Fruit fly (Drosophila melanogaster) whole organism, embryonic: ENCODE results near the gene ninaB.
A peak's percentile ranks its signal among the peaks of the same experiment; 100 is the strongest.

Experiments used
- ATbp ChIP-seq: fragments of 200-800 bp; sonication (Bioruptor generic); optimal IDR thresholded peaks from 2 replicates; lab custom pipeline; 2017; ENCODE audit warnings: missing biosample characterization, mild to moderate bottlenecking, missing genetic modification characterization, missing genetic modification reagents
- CG10147 ChIP-seq: fragments of 200-800 bp; sonication (Bioruptor generic); optimal IDR thresholded peaks from 2 replicates; lab custom pipeline; 2019; ENCODE audit warnings: missing biosample characterization, mild to moderate bottlenecking, missing genetic modification characterization, moderate library complexity
- CG10431 ChIP-seq: fragments of 200-800 bp; sonication (Bioruptor generic); optimal IDR thresholded peaks from 3 replicates; lab custom pipeline; 2018; ENCODE audit warnings: missing biosample characterization, mild to moderate bottlenecking, missing genetic modification characterization
- CG12104 ChIP-seq: fragments of 200-800 bp; sonication (Bioruptor generic); optimal IDR thresholded peaks from 3 replicates; lab custom pipeline; 2016; ENCODE audit warnings: missing biosample characterization, missing genetic modification characterization
- CG13424 ChIP-seq: fragments of 200-800 bp; sonication (Bioruptor generic); optimal IDR thresholded peaks from 2 replicates; lab custom pipeline; 2019; ENCODE audit warnings: missing biosample characterization, mild to moderate bottlenecking, missing genetic modification characterization, moderate library complexity
- CG15601 ChIP-seq: fragments of 200-800 bp; sonication (Bioruptor generic); optimal IDR thresholded peaks from 3 replicates; lab custom pipeline; 2019; ENCODE audit warnings: missing biosample characterization, mild to moderate bottlenecking, missing genetic modification characterization, moderate library complexity
- CG17328 ChIP-seq: fragments of 200-800 bp; sonication (Bioruptor generic); IDR thresholded peaks from 2 replicates; pipeline ENCODE4 v1.3.6; 2022; ENCODE audit warnings: missing biosample characterization, missing genetic modification characterization
- CG18599 ChIP-seq: fragments of 200-800 bp; sonication (Bioruptor generic); optimal IDR thresholded peaks from 3 replicates; lab custom pipeline; 2017; ENCODE audit warnings: missing biosample characterization, missing genetic modification characterization, mild to moderate bottlenecking, moderate library complexity, missing genetic modification reagents
- CG2116 ChIP-seq: fragments of 200-800 bp; sonication (Bioruptor generic); optimal IDR thresholded peaks from 3 replicates; lab custom pipeline; 2018; ENCODE audit warnings: missing biosample characterization, mild to moderate bottlenecking, missing genetic modification characterization
- CG2120 ChIP-seq: fragments of 200-800 bp; sonication (Bioruptor generic); optimal IDR thresholded peaks from 3 replicates; lab custom pipeline; 2016; ENCODE audit warnings: missing biosample characterization, missing genetic modification characterization
- CG2678 ChIP-seq: fragments of 200-800 bp; sonication (Bioruptor generic); optimal IDR thresholded peaks from 3 replicates; lab custom pipeline; 2019; ENCODE audit warnings: missing biosample characterization, mild to moderate bottlenecking, missing genetic modification characterization, moderate library complexity
- CG2875 ChIP-seq: fragments of 200-800 bp; sonication (Bioruptor generic); optimal IDR thresholded peaks from 2 replicates; lab custom pipeline; 2017; ENCODE audit warnings: missing biosample characterization, mild to moderate bottlenecking, missing genetic modification characterization, missing genetic modification reagents
- CG30020 ChIP-seq: fragments of 200-800 bp; optimal IDR thresholded peaks from 2 replicates; lab custom pipeline; 2019; ENCODE audit warnings: missing biosample characterization, mild to moderate bottlenecking, missing genetic modification characterization, moderate library complexity
- CG32772 ChIP-seq: fragments of 200-800 bp; sonication (Bioruptor generic); IDR thresholded peaks from 2 replicates; pipeline ENCODE4 v1.3.6; 2022; ENCODE audit warnings: missing biosample characterization, missing genetic modification characterization
- CG4404 ChIP-seq: fragments of 200-800 bp; sonication (Bioruptor generic); IDR thresholded peaks from 2 replicates; pipeline ENCODE4 v1.3.6; 2022; ENCODE audit warnings: missing biosample characterization, missing genetic modification characterization
- CG7745 ChIP-seq: fragments of 200-800 bp; sonication (Bioruptor generic); optimal IDR thresholded peaks from 2 replicates; lab custom pipeline; 2018; ENCODE audit warnings: missing biosample characterization, mild to moderate bottlenecking, missing genetic modification characterization, moderate library complexity
- CG8359 ChIP-seq: fragments of 200-800 bp; sonication (Bioruptor generic); optimal IDR thresholded peaks from 2 replicates; lab custom pipeline; 2017; ENCODE audit warnings: missing biosample characterization, mild to moderate bottlenecking, missing genetic modification characterization, borderline replicate concordance
- CG9797 ChIP-seq: fragments of 200-800 bp; sonication (Bioruptor generic); optimal IDR thresholded peaks from 3 replicates; lab custom pipeline; 2018; ENCODE audit warnings: missing biosample characterization, mild to moderate bottlenecking, missing genetic modification characterization
- CG9876 ChIP-seq: fragments of 200-800 bp; sonication (Bioruptor generic); optimal IDR thresholded peaks from 2 replicates; lab custom pipeline; 2016; ENCODE audit warnings: missing biosample characterization, missing genetic modification characterization
- CoRest ChIP-seq: fragments of 200-800 bp; sonication (Bioruptor generic); optimal IDR thresholded peaks from 3 replicates; lab custom pipeline; 2018; ENCODE audit warnings: missing biosample characterization, mild to moderate bottlenecking, missing genetic modification characterization, moderate library complexity
- E2f2 ChIP-seq: fragments of 200-800 bp; sonication (Bioruptor generic); IDR thresholded peaks from 2 replicates; pipeline ENCODE4 v1.3.6; 2022; ENCODE audit warnings: missing biosample characterization, missing genetic modification characterization
- ERR ChIP-seq: fragments of 200-800 bp; sonication (Bioruptor generic); optimal IDR thresholded peaks from 2 replicates; lab custom pipeline; 2016; ENCODE audit warnings: missing biosample characterization, missing genetic modification characterization
- Elba2 ChIP-seq: fragments of 200-800 bp; sonication (Bioruptor generic); optimal IDR thresholded peaks from 3 replicates; lab custom pipeline; 2016; ENCODE audit warnings: missing biosample characterization, missing genetic modification characterization
- GATAe ChIP-seq: fragments of 200-800 bp; sonication (Bioruptor generic); conservative IDR thresholded peaks from 2 replicates; pipeline ENCODE4 v1.3.6; 2022; ENCODE audit warnings: missing biosample characterization, missing genetic modification characterization
- Lhr ChIP-seq: fragments of 200-800 bp; sonication (Bioruptor generic); optimal IDR thresholded peaks from 3 replicates; lab custom pipeline; 2017; ENCODE audit warnings: mild to moderate bottlenecking, missing biosample characterization, missing genetic modification reagents, missing genetic modification characterization
- Meics ChIP-seq: fragments of 200-800 bp; sonication (Bioruptor generic); optimal IDR thresholded peaks from 2 replicates; lab custom pipeline; 2017; ENCODE audit warnings: missing biosample characterization, mild to moderate bottlenecking, missing genetic modification characterization
- Poxn ChIP-seq: fragments of 200-800 bp; sonication (Bioruptor generic); IDR thresholded peaks from 2 replicates; pipeline ENCODE4 v1.3.6; 2022; ENCODE audit warnings: missing biosample characterization, missing genetic modification characterization
- Sox100B ChIP-seq: fragments of 200-800 bp; sonication (Bioruptor generic); optimal IDR thresholded peaks from 3 replicates; lab custom pipeline; 2018; ENCODE audit warnings: missing biosample characterization, mild to moderate bottlenecking, missing genetic modification characterization
- TFAM ChIP-seq: fragments of 200-800 bp; sonication (Bioruptor generic); optimal IDR thresholded peaks from 2 replicates; lab custom pipeline; 2017; ENCODE audit warnings: missing biosample characterization, missing genetic modification characterization, inconsistent platforms
- az2 ChIP-seq: fragments of 200-800 bp; sonication (Bioruptor generic); optimal IDR thresholded peaks from 3 replicates; lab custom pipeline; 2016; ENCODE audit warnings: missing biosample characterization, missing genetic modification characterization
- br ChIP-seq: fragments of >200 bp; optimal IDR thresholded peaks from 2 replicates; lab custom pipeline; 2017
- bsh ChIP-seq, 2 experiments: fragments of 200-800 bp; sonication (Bioruptor generic); optimal IDR thresholded peaks; 2 replicates each; lab custom pipeline; 2017 to 2018; ENCODE audit warnings: mild to moderate bottlenecking in 2 of 2, missing biosample characterization in 2 of 2, missing genetic modification characterization in 2 of 2, moderate library complexity in 1 of 2
- cg ChIP-seq: fragments of 200-800 bp; sonication (Bioruptor generic); optimal IDR thresholded peaks from 3 replicates; lab custom pipeline; 2019; ENCODE audit warnings: missing biosample characterization, mild to moderate bottlenecking, missing genetic modification characterization, moderate library complexity
- crp ChIP-seq, 2 experiments: fragments of 200-800 bp; sonication (Bioruptor generic); optimal IDR thresholded peaks; 2 replicates in 1 of 2; 3 replicates in 1 of 2; lab custom pipeline; 2017; ENCODE audit warnings: missing biosample characterization in 2 of 2, missing genetic modification characterization in 2 of 2, mild to moderate bottlenecking in 1 of 2, moderate library complexity in 1 of 2
- danr ChIP-seq: fragments of 200-800 bp; sonication (Bioruptor generic); IDR thresholded peaks from 2 replicates; pipeline ENCODE4 v1.3.6; 2022; ENCODE audit warnings: missing biosample characterization, missing genetic modification characterization
- en ChIP-seq: fragments of 200-800 bp; sonication (Bioruptor generic); optimal IDR thresholded peaks from 2 replicates; lab custom pipeline; 2016; ENCODE audit warnings: missing biosample characterization, missing genetic modification characterization
- exex ChIP-seq: fragments of 200-800 bp; sonication (Bioruptor generic); optimal IDR thresholded peaks from 4 replicates; lab custom pipeline; 2018; ENCODE audit warnings: missing biosample characterization, mild to moderate bottlenecking, missing genetic modification characterization, moderate library complexity
- fd102C ChIP-seq: fragments of 200-800 bp; sonication (Bioruptor generic); optimal IDR thresholded peaks from 2 replicates; lab custom pipeline; 2018; ENCODE audit warnings: missing biosample characterization, mild to moderate bottlenecking, missing genetic modification characterization, moderate library complexity
- ken ChIP-seq: fragments of 200-800 bp; sonication (Bioruptor generic); IDR thresholded peaks from 3 replicates; pipeline ENCODE4 v1.3.6; 2022; ENCODE audit warnings: missing biosample characterization, missing genetic modification characterization
- luna ChIP-seq: fragments of 200-800 bp; sonication (Bioruptor generic); optimal IDR thresholded peaks from 2 replicates; lab custom pipeline; 2016; ENCODE audit warnings: missing biosample characterization, missing genetic modification characterization
- maf-S ChIP-seq: fragments of 200-800 bp; sonication (Bioruptor generic); optimal IDR thresholded peaks from 2 replicates; lab custom pipeline; 2016; ENCODE audit warnings: missing biosample characterization, missing genetic modification characterization
- mam ChIP-seq: fragments of 200-800 bp; sonication (Bioruptor generic); optimal IDR thresholded peaks from 3 replicates; lab custom pipeline; 2016; ENCODE audit warnings: missing biosample characterization, missing genetic modification characterization
- p53 ChIP-seq: fragments of 200-800 bp; sonication (Bioruptor generic); optimal IDR thresholded peaks from 2 replicates; lab custom pipeline; 2016; ENCODE audit warnings: missing biosample characterization, missing genetic modification characterization
- pb ChIP-seq: fragments of 200-800 bp; sonication (Bioruptor generic); optimal IDR thresholded peaks from 3 replicates; lab custom pipeline; 2016; ENCODE audit warnings: missing biosample characterization, missing genetic modification characterization
- pho ChIP-seq: fragments of 200-800 bp; sonication (Bioruptor generic); optimal IDR thresholded peaks from 2 replicates; lab custom pipeline; 2016; ENCODE audit warnings: missing biosample characterization, missing genetic modification characterization
- sd ChIP-seq: fragments of 200-800 bp; sonication (Bioruptor generic); optimal IDR thresholded peaks from 3 replicates; lab custom pipeline; 2018; ENCODE audit warnings: missing biosample characterization, mild to moderate bottlenecking, missing genetic modification characterization, moderate library complexity
- sima ChIP-seq: fragments of 200-800 bp; sonication (Bioruptor generic); optimal IDR thresholded peaks from 2 replicates; lab custom pipeline; 2016; ENCODE audit warnings: missing biosample characterization, missing genetic modification characterization
- sna ChIP-seq: fragments of 200-800 bp; sonication (Bioruptor generic); IDR thresholded peaks from 2 replicates; pipeline ENCODE4 v1.3.6; 2022; ENCODE audit warnings: missing biosample characterization, missing genetic modification characterization; ENCODE audit not compliant: partially characterized antibody
- sqz ChIP-seq: fragments of 200-800 bp; sonication (Bioruptor generic); optimal IDR thresholded peaks from 3 replicates; lab custom pipeline; 2018; ENCODE audit warnings: missing biosample characterization, mild to moderate bottlenecking, missing genetic modification characterization
- tap ChIP-seq: fragments of 200-800 bp; optimal IDR thresholded peaks from 3 replicates; lab custom pipeline; 2019; ENCODE audit warnings: missing biosample characterization, mild to moderate bottlenecking, missing genetic modification characterization, moderate library complexity
- zf30C ChIP-seq: fragments of 200-800 bp; sonication (Bioruptor generic); optimal IDR thresholded peaks from 3 replicates; lab custom pipeline; 2018; ENCODE audit warnings: missing biosample characterization, mild to moderate bottlenecking, missing genetic modification characterization

The ninaB gene

dm6 chr3R:13713541-13713940 is 13.2 kb downstream of the ninaB start (continued):
- no peak for TF ChIP-seq crp (GFP tag; optimal IDR thresholded peaks at IDR 0.05; lab: Kevin White, UChicago)
- peak; percentile 56 for TF ChIP-seq CG13424 (tag; lab: Kevin White, UChicago)
- no peak for TF ChIP-seq sqz (GFP tag; lab: Kevin White, UChicago)
- TF ChIP-seq CG15601 (tag; lab: Kevin White, UChicago), result peak; percentile 56
- no peak for TF ChIP-seq E2f2
- no peak for TF ChIP-seq br (lab: Kevin White, UChicago)
- TF ChIP-seq mam, result no peak
- TF ChIP-seq cg (GFP tag; lab: Kevin White, UChicago), result no peak
- peak; percentile 12 for TF ChIP-seq CG8359 (GFP tag; lab: Kevin White, UChicago)
- no peak for TF ChIP-seq CG2120
- no peak for TF ChIP-seq Elba2 (GFP tag; lab: Kevin White, UChicago)
- TF ChIP-seq az2 (GFP tag; lab: Kevin White, UChicago), result peak; percentile 15
- no peak for TF ChIP-seq en
- peak; percentile 71 for TF ChIP-seq Sox100B (GFP tag; lab: Kevin White, UChicago)
- no peak for TF ChIP-seq Lhr (GFP tag; lab: Kevin White, UChicago)
- TF ChIP-seq ken (GFP tag; lab: Robert Waterston, UW), result no peak
- no peak for TF ChIP-seq CG10431 (GFP tag; lab: Kevin White, UChicago)
- TF ChIP-seq sima (GFP tag; lab: Kevin White, UChicago), result no peak
- TF ChIP-seq sna, result no peak
- TF ChIP-seq CG12104 (GFP tag; lab: Kevin White, UChicago), result peak; percentile 24
- no peak for TF ChIP-seq CG9797 (GFP tag; lab: Kevin White, UChicago)
- TF ChIP-seq bsh (GFP tag; optimal IDR thresholded peaks at IDR 0.05; lab: Kevin White, UChicago), result peak in 1 of 2 experiments; percentile 61
- TF ChIP-seq CG2678 (tag; lab: Kevin White, UChicago), result peak; percentile 64
- TF ChIP-seq tap (tag; lab: Kevin White, UChicago), result peak; percentile 25
- no peak for TF ChIP-seq pho (GFP tag; lab: Kevin White, UChicago)
- TF ChIP-seq danr (GFP tag; lab: Robert Waterston, UW), result 0 out of 2 replicates have a peak, but pooled peaks have one; percentile 7
- no peak for TF ChIP-seq CG7745 (tag; lab: Kevin White, UChicago)
- peak; percentile 68 for TF ChIP-seq zf30C
- TF ChIP-seq TFAM (GFP tag; lab: Kevin White, UChicago), result no peak
- TF ChIP-seq ERR (GFP tag; lab: Kevin White, UChicago), result no peak
- TF ChIP-seq maf-S, result no peak
- no peak for TF ChIP-seq CG10147 (GFP tag; lab: Kevin White, UChicago)
- TF ChIP-seq p53 (GFP tag; lab: Kevin White, UChicago), result no peak
- peak; percentile 20 for TF ChIP-seq CG18599 (GFP tag; lab: Kevin White, UChicago)
- no peak for TF ChIP-seq Poxn
- TF ChIP-seq CG30020 (tag; lab: Kevin White, UChicago), result no peak
- 0 out of 2 replicates have a peak, but pooled peaks have one; percentile 14 for TF ChIP-seq CG17328 (GFP tag; lab: Robert Waterston, UW)
- no peak for TF ChIP-seq CG9876
- TF ChIP-seq GATAe (GFP tag; lab: Robert Waterston, UW), result no peak
- TF ChIP-seq Meics (GFP tag; lab: Kevin White, UChicago), result peak; percentile 26
- TF ChIP-seq fd102C (GFP tag; lab: Kevin White, UChicago), result peak; percentile 21
- TF ChIP-seq exex, result no peak
- TF ChIP-seq CG4404, result peak; percentile 41; the same call in 1 of the 2 replicates
- peak; percentile 64 for TF ChIP-seq CoRest (tag; lab: Kevin White, UChicago)
- no peak for TF ChIP-seq sd
- TF ChIP-seq ATbp, result peak; percentile 48
- TF ChIP-seq luna (GFP tag; lab: Kevin White, UChicago), result no peak
- no peak for TF ChIP-seq CG32772 (GFP tag; lab: Robert Waterston, UW)
- no peak for TF ChIP-seq CG2875 (GFP tag; lab: Kevin White, UChicago)
- TF ChIP-seq pb (GFP tag; lab: Kevin White, UChicago), result no peak
- peak; percentile 27 for TF ChIP-seq CG2116 (GFP tag; lab: Kevin White, UChicago)
